Worm (Caenorhabditis elegans): ENCODE measurements around the gene F35A5.5.

DNA sequence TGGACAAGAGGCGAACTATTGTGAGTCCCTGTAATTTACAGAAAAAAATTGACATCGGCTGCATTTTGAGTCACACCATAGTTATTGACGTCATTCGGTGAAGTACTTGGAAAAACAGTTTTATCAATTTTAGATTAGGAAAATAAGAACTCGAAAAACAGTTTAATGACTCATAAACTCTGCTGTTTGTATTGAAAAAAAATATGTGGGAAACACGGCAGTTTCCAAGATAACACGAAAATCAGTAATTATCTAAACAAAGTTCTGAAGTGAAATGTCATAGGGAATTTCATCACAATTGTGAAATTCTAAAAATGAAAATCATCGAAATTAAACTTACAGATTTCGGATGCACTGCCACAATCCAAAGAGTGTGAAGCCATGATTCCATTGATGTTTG lies 19.3 kb upstream of the F35A5.5 start:
- TF ChIP-seq ztf-23 (GFP tag; IDR thresholded peaks at IDR 0.05), result no peak
- TF ChIP-seq flt-1 (GFP tag; IDR thresholded peaks at IDR 0.05), result no peak
- TF ChIP-seq med-1 (GFP tag; optimal IDR thresholded peaks at IDR 0.05; ENCODE audit: insufficient read depth), result no peak
- TF ChIP-seq T22C8.4 (GFP tag; IDR thresholded peaks at IDR 0.05), result no peak
- TF ChIP-seq ref-1 (GFP tag; conservative IDR thresholded peaks at IDR 0.05), result no peak
